Fruit fly (Drosophila melanogaster): ENCODE measurements around the gene Nrt.

Gene Nrt

DNA sequence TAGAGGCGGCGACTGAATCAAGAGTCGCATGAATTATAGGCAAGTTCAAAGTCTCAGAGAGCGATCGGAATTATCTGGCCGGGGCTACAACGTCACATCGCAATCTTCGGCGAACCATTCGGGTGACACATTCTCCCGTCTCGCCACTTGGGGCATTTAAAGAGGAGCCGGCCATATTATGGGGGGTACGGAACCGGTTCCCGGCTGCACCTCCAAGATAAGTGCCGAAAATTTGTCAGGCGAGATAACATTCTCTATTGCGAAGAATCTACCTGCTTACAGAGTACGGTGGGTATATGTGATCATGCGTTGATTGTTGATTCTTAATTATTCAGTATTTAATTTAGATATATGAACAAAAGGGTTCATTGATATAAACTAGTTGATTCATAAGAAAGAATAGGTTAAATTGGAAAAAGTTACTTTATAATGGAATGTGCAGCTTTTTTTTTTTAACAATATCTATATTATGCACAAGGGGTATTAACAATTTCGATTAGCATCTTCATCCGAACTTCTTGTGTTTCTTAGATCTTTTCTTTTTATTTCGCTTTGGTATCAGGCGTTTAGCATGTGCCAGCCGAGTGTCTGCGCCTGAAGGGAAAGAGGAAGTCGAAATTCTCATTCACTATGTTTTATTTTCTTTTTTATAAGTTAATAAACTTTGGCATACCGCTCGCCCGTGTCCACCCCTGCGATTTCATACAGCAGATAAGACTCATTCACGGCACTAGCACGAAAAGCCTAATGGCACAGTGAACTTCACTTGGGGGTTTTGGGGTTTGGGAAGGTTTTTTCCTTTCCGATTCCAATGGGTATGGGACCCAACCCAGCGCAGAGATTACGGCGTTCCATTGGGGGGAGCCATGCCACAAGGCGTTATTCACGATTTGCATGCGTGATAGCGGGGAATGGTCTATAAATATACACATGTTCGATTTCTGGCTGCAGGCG is 35.9 kb downstream of the Nrt start:
- TF ChIP-seq toe (GFP tag; optimal IDR thresholded peaks at IDR 0.05) (peak; percentile 22), Hr96 (GFP tag; optimal IDR thresholded peaks at IDR 0.05) (no peak), CG12768 (GFP tag; optimal IDR thresholded peaks at IDR 0.05) (peak; percentile 70), CG33017 (tag; optimal IDR thresholded peaks at IDR 0.05) (no peak), CG14711 (tag; optimal IDR thresholded peaks at IDR 0.05) (peak; percentile 3), CG11617 (GFP tag; optimal IDR thresholded peaks at IDR 0.05) (no peak), cic (GFP tag; optimal IDR thresholded peaks at IDR 0.05) (peak; percentile 6), ovo (GFP tag; optimal IDR thresholded peaks at IDR 0.05) (no peak), Crg-1 (GFP tag; optimal IDR thresholded peaks at IDR 0.05) (no peak), CG7101 (tag; optimal IDR thresholded peaks at IDR 0.05) (no peak), bab1 (GFP tag; optimal IDR thresholded peaks at IDR 0.05) (no peak), CG7045 (GFP tag; optimal IDR thresholded peaks at IDR 0.05) (peak; percentile 12), kay (GFP tag; ENCODE audit: borderline replicate concordance) (peak; percentile 86), pad (GFP tag; optimal IDR thresholded peaks at IDR 0.05) (no peak), CG5204 (GFP tag; optimal IDR thresholded peaks at IDR 0.05) (peak; percentile 6), CG1620 (GFP tag; optimal IDR thresholded peaks at IDR 0.05) (no peak), cnc (optimal IDR thresholded peaks at IDR 0.05) (no peak), Clk (GFP tag; optimal IDR thresholded peaks at IDR 0.05) (no peak), Mnt (GFP tag; optimal IDR thresholded peaks at IDR 0.05) (no peak), tj (GFP tag; optimal IDR thresholded peaks at IDR 0.05) (no peak)

DNA sequence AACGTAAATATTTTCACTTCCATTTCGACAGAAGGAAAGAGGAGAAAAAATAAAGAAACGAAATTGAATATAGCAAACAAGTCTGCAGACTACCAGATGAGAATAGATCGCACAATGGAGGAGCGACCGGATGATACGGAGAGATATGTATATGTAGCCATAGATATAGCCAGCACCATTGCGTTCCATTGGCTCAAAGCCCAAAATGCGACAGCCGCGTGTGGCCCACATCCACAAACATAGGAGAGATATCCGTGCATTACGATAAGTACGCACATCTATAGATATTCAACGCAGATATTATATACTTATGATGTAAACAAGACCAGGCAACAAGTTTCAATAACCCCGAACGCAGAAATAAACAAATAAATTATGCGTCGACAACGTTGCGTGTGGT is 37.4 kb downstream of the Nrt start:
- TF ChIP-seq Clk (GFP tag; optimal IDR thresholded peaks at IDR 0.05) (no peak), cic (GFP tag; optimal IDR thresholded peaks at IDR 0.05) (no peak), kay (GFP tag; ENCODE audit: borderline replicate concordance) (no peak), ovo (GFP tag; optimal IDR thresholded peaks at IDR 0.05) (no peak), CG12768 (GFP tag; optimal IDR thresholded peaks at IDR 0.05) (no peak), tj (GFP tag; optimal IDR thresholded peaks at IDR 0.05) (no peak), CG1620 (GFP tag; optimal IDR thresholded peaks at IDR 0.05) (no peak), toe (GFP tag; optimal IDR thresholded peaks at IDR 0.05) (no peak), Mnt (GFP tag; optimal IDR thresholded peaks at IDR 0.05) (no peak), CG7045 (GFP tag; optimal IDR thresholded peaks at IDR 0.05) (no peak)

DNA sequence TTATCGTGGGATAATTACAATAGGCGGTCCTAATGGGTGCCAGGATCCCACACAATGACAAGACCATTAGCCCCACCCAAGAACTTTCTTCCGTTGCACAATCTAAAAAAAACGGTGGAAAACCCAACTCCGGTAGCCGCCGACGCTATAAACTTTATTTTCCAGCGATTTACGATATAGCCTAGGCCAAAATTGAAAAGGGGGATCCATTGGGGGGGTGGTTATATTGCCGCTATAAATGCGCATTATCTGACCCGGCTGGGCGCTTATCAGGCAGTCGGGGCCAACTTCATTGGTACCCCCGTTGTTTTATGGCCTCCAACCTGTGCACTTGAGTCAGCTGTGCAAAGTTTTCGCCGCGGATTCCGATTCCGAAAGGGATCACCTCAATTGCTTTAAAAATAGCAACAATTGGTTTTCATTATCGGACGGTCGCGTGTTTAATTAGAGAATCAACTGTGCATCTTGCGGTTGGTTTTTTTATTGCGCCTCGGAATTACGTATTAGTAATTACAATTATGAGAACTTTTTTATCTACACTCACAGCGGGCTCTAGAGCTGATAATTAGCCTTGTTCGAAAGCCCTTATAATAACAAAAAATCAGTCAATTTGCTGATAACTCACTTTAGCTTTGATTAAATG is 38.0 kb downstream of the Nrt start:
- TF ChIP-seq Mnt (GFP tag; optimal IDR thresholded peaks at IDR 0.05): peak; percentile 59
- no peak for TF ChIP-seq bab1 (GFP tag; optimal IDR thresholded peaks at IDR 0.05)
- peak; percentile 93 for TF ChIP-seq CG12768 (GFP tag; optimal IDR thresholded peaks at IDR 0.05)
- peak; percentile 47 for TF ChIP-seq CG5204 (GFP tag; optimal IDR thresholded peaks at IDR 0.05)
- TF ChIP-seq ovo (GFP tag; optimal IDR thresholded peaks at IDR 0.05): peak; percentile 66
- TF ChIP-seq cic (GFP tag; optimal IDR thresholded peaks at IDR 0.05): peak; percentile 91
- TF ChIP-seq kay (GFP tag; ENCODE audit: borderline replicate concordance): no peak
- peak; percentile 32 for TF ChIP-seq tj (GFP tag; optimal IDR thresholded peaks at IDR 0.05)
- TF ChIP-seq toe (GFP tag; optimal IDR thresholded peaks at IDR 0.05): peak; percentile 59
- no peak for TF ChIP-seq cnc (optimal IDR thresholded peaks at IDR 0.05)
- TF ChIP-seq Crg-1 (GFP tag; optimal IDR thresholded peaks at IDR 0.05): peak; percentile 49
- peak; percentile 61 for TF ChIP-seq pad (GFP tag; optimal IDR thresholded peaks at IDR 0.05)
- TF ChIP-seq CG1620 (GFP tag; optimal IDR thresholded peaks at IDR 0.05): no peak
- peak; percentile 49 for TF ChIP-seq CG11617 (GFP tag; optimal IDR thresholded peaks at IDR 0.05)
- peak; percentile 37 for TF ChIP-seq CG7101 (tag; optimal IDR thresholded peaks at IDR 0.05)
- TF ChIP-seq CG14711 (tag; optimal IDR thresholded peaks at IDR 0.05): peak; percentile 53
- TF ChIP-seq CG7045 (GFP tag; optimal IDR thresholded peaks at IDR 0.05): peak; percentile 93
- peak; percentile 63 for TF ChIP-seq Hr96 (GFP tag; optimal IDR thresholded peaks at IDR 0.05)
- peak; percentile 62 for TF ChIP-seq CG33017 (tag; optimal IDR thresholded peaks at IDR 0.05)
- peak; percentile 74 for TF ChIP-seq Clk (GFP tag; optimal IDR thresholded peaks at IDR 0.05)

DNA sequence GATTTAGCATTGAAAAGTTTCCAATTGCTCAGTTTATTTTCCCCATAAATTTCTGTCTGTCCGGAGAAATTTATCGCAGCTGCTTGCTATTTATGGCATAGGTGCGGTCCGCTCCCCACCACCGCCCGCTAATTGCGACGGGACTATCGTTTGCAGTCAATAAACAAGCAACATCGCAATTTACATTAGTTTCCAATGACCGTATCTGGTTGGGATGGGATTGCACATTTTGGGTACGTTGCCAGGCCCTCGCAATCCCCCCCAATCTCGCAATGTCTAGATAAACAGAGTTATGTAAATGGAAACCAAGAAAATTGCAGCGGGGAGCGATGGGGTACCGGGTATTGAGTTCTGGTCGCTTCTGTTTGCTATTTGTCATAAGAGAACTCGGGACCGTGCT is 38.8 kb downstream of the Nrt start, which contains the start of gene nudC:
Gene nudC (plus strand): TSS at position 368 of the 400 bp plus-strand sequence.
- TF ChIP-seq CG11617 (GFP tag; optimal IDR thresholded peaks at IDR 0.05): no peak
- no peak for TF ChIP-seq CG33017 (tag; optimal IDR thresholded peaks at IDR 0.05)
- TF ChIP-seq ovo (GFP tag; optimal IDR thresholded peaks at IDR 0.05): peak; percentile 68
- TF ChIP-seq tj (GFP tag; optimal IDR thresholded peaks at IDR 0.05): peak; percentile 85
- TF ChIP-seq CG1620 (GFP tag; optimal IDR thresholded peaks at IDR 0.05): peak; percentile 37
- TF ChIP-seq Mnt (GFP tag; optimal IDR thresholded peaks at IDR 0.05): peak; percentile 21
- peak; percentile 59 for TF ChIP-seq cic (GFP tag; optimal IDR thresholded peaks at IDR 0.05)
- TF ChIP-seq CG7101 (tag; optimal IDR thresholded peaks at IDR 0.05): peak; percentile 36
- peak; percentile 50 for TF ChIP-seq CG7045 (GFP tag; optimal IDR thresholded peaks at IDR 0.05)
- no peak for TF ChIP-seq Clk (GFP tag; optimal IDR thresholded peaks at IDR 0.05)
- TF ChIP-seq kay (GFP tag; ENCODE audit: borderline replicate concordance): peak; percentile 72
- no peak for TF ChIP-seq bab1 (GFP tag; optimal IDR thresholded peaks at IDR 0.05)
- no peak for TF ChIP-seq CG14711 (tag; optimal IDR thresholded peaks at IDR 0.05)
- TF ChIP-seq pad (GFP tag; optimal IDR thresholded peaks at IDR 0.05): peak; percentile 16
- TF ChIP-seq Hr96 (GFP tag; optimal IDR thresholded peaks at IDR 0.05): no peak
- peak; percentile 27 for TF ChIP-seq CG12768 (GFP tag; optimal IDR thresholded peaks at IDR 0.05)
- TF ChIP-seq Crg-1 (GFP tag; optimal IDR thresholded peaks at IDR 0.05): peak; percentile 60
